Fruit fly (Drosophila melanogaster): ENCODE results near the gene CG7906.
A peak's percentile ranks its signal among the peaks of the same experiment; 100 is the strongest.

The CG7906 gene

DNA sequence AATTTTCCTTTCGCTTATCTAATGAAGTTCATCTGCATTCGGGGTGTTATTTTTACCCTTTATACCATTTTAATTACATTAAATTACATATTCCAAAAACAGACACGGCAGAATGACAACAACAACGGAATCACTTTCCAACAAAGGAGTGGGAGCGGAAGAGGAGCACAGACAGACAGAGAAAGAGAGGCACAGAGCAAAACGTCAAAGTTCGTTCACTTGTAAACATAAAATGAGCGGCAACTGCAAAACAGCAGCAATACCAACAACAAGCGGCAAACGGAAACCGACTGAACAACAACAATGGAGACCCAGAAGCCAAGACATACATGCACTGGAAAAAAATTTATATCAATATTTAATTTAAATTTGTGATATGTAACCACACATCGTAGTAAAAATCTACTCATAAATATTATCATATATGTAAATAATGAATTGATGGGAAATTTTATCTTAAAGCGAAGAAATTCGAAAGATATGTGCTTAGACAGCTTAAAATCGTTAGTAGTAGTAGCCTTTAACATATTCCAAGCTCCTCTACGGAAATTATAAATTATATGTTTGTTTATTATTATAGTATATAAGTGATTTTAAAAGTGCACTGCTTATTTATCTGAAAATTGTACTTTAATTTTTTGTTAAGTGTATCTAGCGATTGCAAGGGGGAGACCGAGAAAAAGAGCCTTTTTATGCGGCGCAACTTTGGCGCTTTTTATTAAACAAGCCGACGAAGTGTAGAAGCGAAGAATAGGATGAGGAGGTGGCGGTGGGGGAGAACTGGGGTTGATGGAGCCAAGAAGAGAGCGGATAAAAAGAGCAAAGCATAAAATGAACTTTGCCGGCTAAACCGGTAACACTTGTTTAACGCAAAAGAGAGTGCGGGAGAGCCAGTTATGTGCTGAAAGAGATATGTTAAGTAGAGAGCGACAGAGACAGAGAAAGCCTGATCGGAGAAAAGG, 36.0 kb downstream of the CG7906 start:
- TF ChIP-seq CG8159 (tag; optimal IDR thresholded peaks at IDR 0.05): peak; percentile 99
- TF ChIP-seq Pif1A (GFP tag; optimal IDR thresholded peaks at IDR 0.05): peak; percentile 88
- TF ChIP-seq CG34367 (tag; optimal IDR thresholded peaks at IDR 0.05): peak; percentile 97
- TF ChIP-seq rn (GFP tag; IDR thresholded peaks at IDR 0.05): peak; percentile 70; the same call in 1 of the 2 replicates
- TF ChIP-seq Ets98B (GFP tag; IDR thresholded peaks at IDR 0.05): peak; percentile 50
- peak; percentile 73; the same call in 2 of the 3 replicates for TF ChIP-seq CG4496 (GFP tag; IDR thresholded peaks at IDR 0.05)
- peak; percentile 95 for TF ChIP-seq CG13204 (GFP tag; optimal IDR thresholded peaks at IDR 0.05)
- peak; percentile 98 for TF ChIP-seq CG17806 (tag; optimal IDR thresholded peaks at IDR 0.05)
- TF ChIP-seq CG9948 (tag; optimal IDR thresholded peaks at IDR 0.05): peak; percentile 73
- TF ChIP-seq CG32121 (GFP tag; IDR thresholded peaks at IDR 0.05): peak; percentile 87
- TF ChIP-seq Snoo (tag; optimal IDR thresholded peaks at IDR 0.05): peak; percentile 97
- peak; percentile 45; the same call in 1 of the 2 replicates for TF ChIP-seq CG12605 (GFP tag; IDR thresholded peaks at IDR 0.05)
- peak; percentile 58 for TF ChIP-seq CG8301 (tag; optimal IDR thresholded peaks at IDR 0.05)
- peak; percentile 97 for TF ChIP-seq EcR (GFP tag; optimal IDR thresholded peaks at IDR 0.05)
- peak; percentile 46; the same call in 1 of the 2 replicates for TF ChIP-seq CG10348 (GFP tag; IDR thresholded peaks at IDR 0.05)
- peak; percentile 87 for TF ChIP-seq CG14655 (GFP tag; optimal IDR thresholded peaks at IDR 0.05)
- TF ChIP-seq Pif1B (GFP tag; optimal IDR thresholded peaks at IDR 0.05): peak; percentile 88
- no peak; the same call in 2 of the 3 replicates for TF ChIP-seq fd96Ca (GFP tag; IDR thresholded peaks at IDR 0.05)
- TF ChIP-seq gl (tag; optimal IDR thresholded peaks at IDR 0.05): no peak
- peak; percentile 16 for TF ChIP-seq D1 (tag; optimal IDR thresholded peaks at IDR 0.05)
- peak; percentile 98 for TF ChIP-seq CG15710 (tag; optimal IDR thresholded peaks at IDR 0.05)

DNA sequence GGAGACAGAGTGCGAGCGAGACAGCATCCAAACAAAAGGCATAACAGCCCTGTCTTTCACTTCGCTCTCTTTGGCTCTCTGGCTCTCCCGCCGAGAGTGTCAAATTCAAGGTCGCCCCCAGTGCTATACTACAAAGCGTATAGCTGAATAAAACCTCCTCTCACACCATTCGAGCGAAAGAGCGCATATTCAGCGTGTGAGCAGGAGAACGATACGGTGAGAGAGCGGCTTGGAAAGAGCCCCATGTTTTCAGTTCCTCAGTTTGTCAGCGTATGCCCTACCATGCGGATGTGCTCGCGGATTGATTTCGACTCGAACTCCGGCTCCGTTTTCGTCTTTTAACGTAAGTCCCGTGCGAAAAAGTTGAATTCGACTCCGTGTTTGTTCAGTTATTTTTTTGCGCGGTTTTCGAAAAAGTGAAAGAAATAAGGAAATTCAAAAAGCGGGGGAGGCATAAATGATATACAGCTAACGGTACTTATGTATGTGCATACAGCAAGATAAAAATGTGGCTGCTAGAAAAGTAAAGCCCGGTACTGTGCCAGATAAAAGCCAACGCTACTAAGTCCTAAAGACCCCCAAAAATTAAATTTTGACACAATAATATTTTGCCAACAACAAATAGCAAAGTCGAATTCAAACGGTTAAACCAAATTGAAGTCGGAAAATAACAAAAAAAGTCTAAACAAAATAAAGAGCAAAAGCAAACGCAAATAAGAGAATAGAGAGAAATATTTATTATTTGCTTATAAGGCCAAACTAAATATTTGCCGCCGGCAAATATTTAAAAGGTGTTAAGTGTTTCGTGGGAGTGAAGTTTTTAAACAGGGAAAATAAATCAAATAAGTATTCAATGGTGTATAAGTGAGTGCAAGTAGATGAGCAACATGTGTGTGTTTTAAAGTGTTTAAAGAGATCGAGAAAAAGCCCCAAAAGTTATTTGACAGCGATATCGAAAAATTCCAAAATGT, 37.9 kb downstream of the CG7906 start, which contains the start of gene fz:
fz (plus strand) TSS at position 256 of the 971 bp plus-strand sequence.
- TF ChIP-seq Pif1A (GFP tag; optimal IDR thresholded peaks at IDR 0.05) (peak; percentile 0), CG34367 (tag; optimal IDR thresholded peaks at IDR 0.05) (no peak), CG32121 (GFP tag; IDR thresholded peaks at IDR 0.05) (peak; percentile 51), EcR (GFP tag; optimal IDR thresholded peaks at IDR 0.05) (peak; percentile 85), Pif1B (GFP tag; optimal IDR thresholded peaks at IDR 0.05) (peak; percentile 36), CG17806 (tag; optimal IDR thresholded peaks at IDR 0.05) (no peak), D1 (tag; optimal IDR thresholded peaks at IDR 0.05) (peak; percentile 20), CG15710 (tag; optimal IDR thresholded peaks at IDR 0.05) (no peak), CG8159 (tag; optimal IDR thresholded peaks at IDR 0.05) (peak; percentile 3), CG12605 (GFP tag; IDR thresholded peaks at IDR 0.05) (peak; percentile 61; the same call in 1 of the 2 replicates), fd96Ca (GFP tag; IDR thresholded peaks at IDR 0.05) (peak; percentile 67), gl (tag; optimal IDR thresholded peaks at IDR 0.05) (peak; percentile 43), Ets98B (GFP tag; IDR thresholded peaks at IDR 0.05) (peak; percentile 54; the same call in 1 of the 2 replicates)

DNA sequence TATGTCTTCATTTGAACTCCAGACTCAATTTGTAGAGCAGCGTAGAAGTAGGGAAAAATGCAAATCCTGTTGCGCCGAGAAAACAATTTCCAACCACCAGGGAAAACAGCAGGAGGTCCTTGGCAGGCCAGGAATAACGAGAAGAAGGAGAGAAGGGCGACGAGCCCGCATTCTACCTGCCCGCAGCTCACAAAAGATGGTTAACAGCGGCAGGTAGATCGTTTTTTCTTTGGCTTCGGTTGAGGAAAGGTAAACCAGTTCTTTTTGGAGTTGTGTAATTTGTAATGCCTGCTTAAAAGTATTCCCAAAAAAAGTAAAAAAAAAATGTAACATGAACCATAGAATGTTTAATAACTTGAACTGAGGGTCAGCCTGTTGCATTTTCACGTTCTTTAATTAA, 39.7 kb downstream of the CG7906 start:
- TF ChIP-seq CG8159 (tag; optimal IDR thresholded peaks at IDR 0.05) (no peak), EcR (GFP tag; optimal IDR thresholded peaks at IDR 0.05) (peak; percentile 24), CG15710 (tag; optimal IDR thresholded peaks at IDR 0.05) (no peak), Snoo (tag; optimal IDR thresholded peaks at IDR 0.05) (no peak), Pif1B (GFP tag; optimal IDR thresholded peaks at IDR 0.05) (no peak), CG10348 (GFP tag; IDR thresholded peaks at IDR 0.05) (no peak), CG9948 (tag; optimal IDR thresholded peaks at IDR 0.05) (no peak), CG13204 (GFP tag; optimal IDR thresholded peaks at IDR 0.05) (no peak)

DNA sequence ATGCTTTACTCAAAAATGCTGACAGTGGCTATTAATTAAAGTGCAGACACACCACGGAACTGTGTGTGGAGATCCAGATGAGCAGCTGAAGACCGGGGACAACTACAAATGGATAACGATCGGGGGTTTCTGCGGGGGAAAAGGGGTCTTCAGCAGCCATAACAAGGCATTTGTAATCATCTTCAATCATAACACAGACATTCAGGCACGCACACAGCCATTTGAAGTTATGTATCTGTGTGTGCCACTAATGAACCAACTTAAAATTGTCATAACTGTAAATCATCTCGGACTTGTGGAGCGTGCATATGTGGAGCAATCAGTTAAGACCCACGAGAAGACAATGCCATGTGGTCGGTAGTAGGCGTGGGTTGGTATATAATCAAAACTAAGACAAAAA, 45.7 kb downstream of the CG7906 start:
- TF ChIP-seq CG13204 (GFP tag; optimal IDR thresholded peaks at IDR 0.05) (no peak), CG32121 (GFP tag; IDR thresholded peaks at IDR 0.05) (no peak), CG14655 (GFP tag; optimal IDR thresholded peaks at IDR 0.05) (no peak), fd96Ca (GFP tag; IDR thresholded peaks at IDR 0.05) (no peak), Ets98B (GFP tag; IDR thresholded peaks at IDR 0.05) (no peak), CG12605 (GFP tag; IDR thresholded peaks at IDR 0.05) (no peak), Pif1B (GFP tag; optimal IDR thresholded peaks at IDR 0.05) (no peak), CG8159 (tag; optimal IDR thresholded peaks at IDR 0.05) (no peak), gl (tag; optimal IDR thresholded peaks at IDR 0.05) (no peak), CG10348 (GFP tag; IDR thresholded peaks at IDR 0.05) (no peak), rn (GFP tag; IDR thresholded peaks at IDR 0.05) (no peak), CG15710 (tag; optimal IDR thresholded peaks at IDR 0.05) (no peak), CG34367 (tag; optimal IDR thresholded peaks at IDR 0.05) (no peak), CG8301 (tag; optimal IDR thresholded peaks at IDR 0.05) (no peak), CG17806 (tag; optimal IDR thresholded peaks at IDR 0.05) (no peak), EcR (GFP tag; optimal IDR thresholded peaks at IDR 0.05) (no peak), CG4496 (GFP tag; IDR thresholded peaks at IDR 0.05) (no peak)

- no peak for TF ChIP-seq EcR (GFP tag; optimal IDR thresholded peaks at IDR 0.05)
- TF ChIP-seq CG9948 (tag; optimal IDR thresholded peaks at IDR 0.05): no peak
- TF ChIP-seq fd96Ca (GFP tag; IDR thresholded peaks at IDR 0.05): no peak
- no peak for TF ChIP-seq CG14655 (GFP tag; optimal IDR thresholded peaks at IDR 0.05)
- no peak for TF ChIP-seq CG13204 (GFP tag; optimal IDR thresholded peaks at IDR 0.05)
- TF ChIP-seq rn (GFP tag; IDR thresholded peaks at IDR 0.05): no peak
- TF ChIP-seq gl (tag; optimal IDR thresholded peaks at IDR 0.05): no peak
- no peak for TF ChIP-seq CG32121 (GFP tag; IDR thresholded peaks at IDR 0.05)
- TF ChIP-seq CG8301 (tag; optimal IDR thresholded peaks at IDR 0.05): no peak
- TF ChIP-seq Pif1A (GFP tag; optimal IDR thresholded peaks at IDR 0.05): no peak
- no peak for TF ChIP-seq CG15710 (tag; optimal IDR thresholded peaks at IDR 0.05)
- TF ChIP-seq CG4496 (GFP tag; IDR thresholded peaks at IDR 0.05): no peak
- TF ChIP-seq Pif1B (GFP tag; optimal IDR thresholded peaks at IDR 0.05): no peak
These were observed 51.4 kb downstream of the CG7906 start for dm6 chr3L:14287832-14288231.
